Fruit fly (Drosophila melanogaster): ENCODE measurements around the gene CG6138.

The CG6138 gene

dm6 chr2L:10554676-10555075 is 12.4 kb upstream of the CG6138 start (continued):
- 0 out of 3 replicates have a peak, but pooled peaks have one; percentile 29 for TF ChIP-seq vnd (GFP tag; IDR thresholded peaks at IDR 0.05; ENCODE audit: partially characterized antibody)
- no peak for TF ChIP-seq CG8281 (tag; optimal IDR thresholded peaks at IDR 0.05)
- TF ChIP-seq CG14860 (GFP tag; IDR thresholded peaks at IDR 0.05; ENCODE audit: partially characterized antibody), result no peak
- no peak for TF ChIP-seq Hmx (GFP tag; optimal IDR thresholded peaks at IDR 0.05)
- TF ChIP-seq ci (GFP tag; IDR thresholded peaks at IDR 0.05), result 0 out of 3 replicates have a peak, but pooled peaks have one; percentile 36
- TF ChIP-seq fd102C (GFP tag; optimal IDR thresholded peaks at IDR 0.05), result no peak
- no peak for TF ChIP-seq sisA (GFP tag; IDR thresholded peaks at IDR 0.05)
- no peak for TF ChIP-seq dmrt99B (tag; optimal IDR thresholded peaks at IDR 0.05)
- no peak for TF ChIP-seq NFAT (GFP tag; IDR thresholded peaks at IDR 0.05)
- no peak for TF ChIP-seq crp (GFP tag; optimal IDR thresholded peaks at IDR 0.05)
- no peak for TF ChIP-seq zfh1 (GFP tag; IDR thresholded peaks at IDR 0.05)
- peak; percentile 61 for TF ChIP-seq exex (tag; optimal IDR thresholded peaks at IDR 0.05)
- TF ChIP-seq CG11504 (tag; optimal IDR thresholded peaks at IDR 0.05), result no peak
- TF ChIP-seq CG15073 (GFP tag; optimal IDR thresholded peaks at IDR 0.05), result no peak
- TF ChIP-seq CG10366 (GFP tag; IDR thresholded peaks at IDR 0.05), result 0 out of 2 replicates have a peak, but pooled peaks have one; percentile 8
- no peak for TF ChIP-seq Dll (GFP tag; IDR thresholded peaks at IDR 0.05; ENCODE audit: partially characterized antibody)
- TF ChIP-seq cg (GFP tag; optimal IDR thresholded peaks at IDR 0.05), result no peak
- TF ChIP-seq kni (GFP tag; optimal IDR thresholded peaks at IDR 0.05), result peak; percentile 42
- peak in 1 of 3 experiments; percentile 86 for TF ChIP-seq Stat92E (GFP tag; optimal IDR thresholded peaks at IDR 0.05)
- TF ChIP-seq CG1529 (GFP tag; optimal IDR thresholded peaks at IDR 0.05), result no peak
- no peak for TF ChIP-seq CG13424 (tag; optimal IDR thresholded peaks at IDR 0.05)
- 0 out of 2 replicates have a peak, but pooled peaks have one; percentile 11 for TF ChIP-seq GATAe (GFP tag; conservative IDR thresholded peaks at IDR 0.05)
- no peak for TF ChIP-seq CG9727 (GFP tag; optimal IDR thresholded peaks at IDR 0.05)
- TF ChIP-seq grn (GFP tag; optimal IDR thresholded peaks at IDR 0.05), result peak; percentile 98
- peak; percentile 7 for TF ChIP-seq mirr (GFP tag; optimal IDR thresholded peaks at IDR 0.05)
- TF ChIP-seq CG8765 (GFP tag; IDR thresholded peaks at IDR 0.05), result no peak
- no peak for TF ChIP-seq CG33213 (GFP tag; optimal IDR thresholded peaks at IDR 0.05)
- no peak for TF ChIP-seq emc (GFP tag; optimal IDR thresholded peaks at IDR 0.05)
- TF ChIP-seq HmgD (GFP tag; optimal IDR thresholded peaks at IDR 0.05), result no peak
- TF ChIP-seq nerfin-2 (GFP tag; IDR thresholded peaks at IDR 0.05; ENCODE audit: partially characterized antibody), result no peak
- peak; percentile 47 for TF ChIP-seq sug (tag; optimal IDR thresholded peaks at IDR 0.05)
- TF ChIP-seq sens-2 (GFP tag; IDR thresholded peaks at IDR 0.05), result peak; percentile 83
- no peak for TF ChIP-seq Ravus (GFP tag; IDR thresholded peaks at IDR 0.05)
- TF ChIP-seq CG6813 (GFP tag; optimal IDR thresholded peaks at IDR 0.05), result no peak
- no peak for TF ChIP-seq CG10462 (GFP tag; optimal IDR thresholded peaks at IDR 0.05)
- no peak for TF ChIP-seq CG32772 (GFP tag; IDR thresholded peaks at IDR 0.05)
- TF ChIP-seq Vsx1 (GFP tag; optimal IDR thresholded peaks at IDR 0.05), result peak; percentile 40
- no peak for TF ChIP-seq HHEX (GFP tag; optimal IDR thresholded peaks at IDR 0.05)
- TF ChIP-seq Abd-B (GFP tag; optimal IDR thresholded peaks at IDR 0.05), result peak; percentile 41
- TF ChIP-seq HLH3B (GFP tag; IDR thresholded peaks at IDR 0.05), result no peak
- TF ChIP-seq Sox102F (GFP tag; optimal IDR thresholded peaks at IDR 0.05), result no peak
- TF ChIP-seq cad (GFP tag; optimal IDR thresholded peaks at IDR 0.05), result peak; percentile 26
- peak; percentile 8; the same call in 1 of the 2 replicates for TF ChIP-seq Lim3 (GFP tag; IDR thresholded peaks at IDR 0.05)
- no peak for TF ChIP-seq Drgx (GFP tag; IDR thresholded peaks at IDR 0.05)
- TF ChIP-seq CG4360 (GFP tag; IDR thresholded peaks at IDR 0.05), result no peak
- no peak for TF ChIP-seq dmrt11E (tag; optimal IDR thresholded peaks at IDR 0.05)
- TF ChIP-seq Spps (tag; optimal IDR thresholded peaks at IDR 0.05), result no peak
- TF ChIP-seq pho (GFP tag; optimal IDR thresholded peaks at IDR 0.05), result no peak
- no peak for TF ChIP-seq CG18476 (GFP tag; optimal IDR thresholded peaks at IDR 0.05)
- TF ChIP-seq odd (GFP tag; optimal IDR thresholded peaks at IDR 0.05), result no peak

Data from whole organism, embryonic.